Worm (Caenorhabditis elegans) whole organism, L1 larva: ENCODE results near the gene srh-223.
A peak's percentile ranks its signal among the peaks of the same experiment; 100 is the strongest.

Experiments used
- C04F5.9 ChIP-seq: sonication (generic microtip); optimal IDR thresholded peaks from 2 replicates; lab custom pipeline; 2016; ENCODE audit warnings: missing genetic modification characterization, missing compliant biosample characterization
- C16A3.4 ChIP-seq: fragments of 150-350 bp; optimal IDR thresholded peaks from 2 replicates; lab custom pipeline; 2014; ENCODE audit warnings: missing biosample characterization, missing genetic modification characterization
- C34B4.2 ChIP-seq: sonication (generic microtip); optimal IDR thresholded peaks from 2 replicates; lab custom pipeline; 2017; ENCODE audit warnings: mild to moderate bottlenecking, missing genetic modification characterization, missing compliant biosample characterization
- ama-1 ChIP-seq: fragments of 150-350 bp; optimal IDR thresholded peaks from 2 replicates; lab custom pipeline; 2014
- blmp-1 ChIP-seq: fragments of 150-350 bp; optimal IDR thresholded peaks from 2 replicates; lab custom pipeline; 2014; ENCODE audit warnings: missing biosample characterization, missing genetic modification characterization
- ceh-63 ChIP-seq: fragments of 200-800 bp; sonication (Bioruptor generic); optimal IDR thresholded peaks from 2 replicates; lab custom pipeline; 2018; ENCODE audit warnings: mild to moderate bottlenecking, missing genetic modification characterization, missing compliant biosample characterization
- dsc-1 ChIP-seq: sonication (generic microtip); optimal IDR thresholded peaks from 2 replicates; lab custom pipeline; 2016; ENCODE audit warnings: mild to moderate bottlenecking, missing genetic modification characterization, missing compliant biosample characterization
- efl-1 ChIP-seq, 4 experiments: fragments of 150-350 bp; optimal IDR thresholded peaks in 3 of 4; peaks in 1 of 4; 1 replicate in 1 of 4; 2 replicates in 3 of 4; lab custom pipeline; 2014; ENCODE audit warnings: missing biosample characterization in 2 of 4, missing genetic modification characterization in 2 of 4, missing genetic modification reagents in 2 of 4
- efl-3 ChIP-seq: fragments of 200-800 bp; sonication (Bioruptor generic); optimal IDR thresholded peaks from 2 replicates; lab custom pipeline; 2018; ENCODE audit warnings: mild to moderate bottlenecking, missing genetic modification characterization, missing compliant biosample characterization
- egl-13 ChIP-seq: sonication (generic microtip); optimal IDR thresholded peaks from 2 replicates; lab custom pipeline; 2016; ENCODE audit warnings: missing genotype, missing genetic modification reagents, missing genetic modification characterization, missing compliant biosample characterization
- elt-2 ChIP-seq: sonication (generic microtip); optimal IDR thresholded peaks from 2 replicates; lab custom pipeline; 2016; ENCODE audit warnings: missing genetic modification characterization, mild to moderate bottlenecking, inconsistent platforms, missing compliant biosample characterization, missing genetic modification reagents
- elt-3 ChIP-seq, 6 experiments: fragments of 150-350 bp in 1 of 6; sonication (generic microtip); optimal IDR thresholded peaks; 2 replicates each; lab custom pipeline; 2017 to 2018; ENCODE audit warnings: missing biosample characterization in 6 of 6, missing genetic modification characterization in 6 of 6, inconsistent platforms in 1 of 6
- ets-5 ChIP-seq: fragments of 200-800 bp; sonication (Bioruptor generic); IDR thresholded peaks from 2 replicates; pipeline ENCODE4 v1.3.6; 2022; ENCODE audit warnings: missing genetic modification characterization, missing compliant biosample characterization
- fkh-10 ChIP-seq: sonication (generic microtip); optimal IDR thresholded peaks from 2 replicates; lab custom pipeline; 2017; ENCODE audit warnings: missing biosample characterization, missing genetic modification reagents, missing genetic modification characterization
- fkh-4 ChIP-seq: sonication (generic microtip); optimal IDR thresholded peaks from 2 replicates; lab custom pipeline; 2016; ENCODE audit warnings: missing compliant biosample characterization, missing genetic modification characterization, borderline replicate concordance
- grh-1 ChIP-seq: fragments of 200-800 bp; sonication (Bioruptor generic); IDR thresholded peaks from 2 replicates; pipeline ENCODE4 v1.3.6; 2022; ENCODE audit warnings: missing genetic modification reagents, missing genetic modification characterization, missing compliant biosample characterization
- hlh-4 ChIP-seq: sonication (generic microtip); optimal IDR thresholded peaks from 2 replicates; lab custom pipeline; 2016; ENCODE audit warnings: mild to moderate bottlenecking, missing genetic modification characterization, missing compliant biosample characterization
- irx-1 ChIP-seq: sonication (generic microtip); optimal IDR thresholded peaks from 2 replicates; lab custom pipeline; 2016; ENCODE audit warnings: missing genetic modification characterization, missing compliant biosample characterization
- isw-1 ChIP-seq: fragments of 200-800 bp; sonication (Bioruptor generic); IDR thresholded peaks from 2 replicates; pipeline ENCODE4 v1.3.6; 2022; ENCODE audit warnings: missing genetic modification characterization, missing compliant biosample characterization
- jun-1 ChIP-seq: fragments of 150-350 bp; optimal IDR thresholded peaks from 2 replicates; lab custom pipeline; 2014; ENCODE audit warnings: missing biosample characterization, missing genetic modification reagents, missing genetic modification characterization
- lin-14 ChIP-seq: fragments of 200-800 bp; sonication (Bioruptor generic); optimal IDR thresholded peaks from 2 replicates; lab custom pipeline; 2018; ENCODE audit warnings: mild to moderate bottlenecking, missing genetic modification characterization, moderate library complexity, missing compliant biosample characterization
- lin-35 ChIP-seq, 2 experiments: fragments of 150-350 bp; optimal IDR thresholded peaks; 2 replicates each; lab custom pipeline; 2014; ENCODE audit warnings: missing biosample characterization in 2 of 2, missing genetic modification characterization in 2 of 2, missing genetic modification reagents in 2 of 2
- lin-39 ChIP-seq: fragments of 150-350 bp; optimal IDR thresholded peaks from 2 replicates; lab custom pipeline; 2014; ENCODE audit warnings: missing biosample characterization, missing genetic modification reagents, missing genetic modification characterization
- lir-3 ChIP-seq: sonication (generic microtip); optimal IDR thresholded peaks from 2 replicates; lab custom pipeline; 2016; ENCODE audit warnings: mild to moderate bottlenecking, missing genetic modification characterization, moderate library complexity, missing compliant biosample characterization; ENCODE audit not compliant: poor library complexity
- lsy-2 ChIP-seq, 2 experiments: fragments of 150-350 bp; optimal IDR thresholded peaks; 2 replicates each; lab custom pipeline; 2014; ENCODE audit warnings: missing biosample characterization in 2 of 2, missing genetic modification characterization in 2 of 2
- mab-9 ChIP-seq: fragments of 200-800 bp; sonication (Bioruptor generic); IDR thresholded peaks from 2 replicates; pipeline ENCODE4 v1.3.6; 2022; ENCODE audit warnings: missing genetic modification reagents, missing genetic modification characterization, missing compliant biosample characterization
- mep-1 ChIP-seq: fragments of 150-350 bp; optimal IDR thresholded peaks from 2 replicates; lab custom pipeline; 2014; ENCODE audit warnings: missing biosample characterization, missing genetic modification characterization
- nhr-12 ChIP-seq: sonication (generic microtip); optimal IDR thresholded peaks from 2 replicates; lab custom pipeline; 2017; ENCODE audit warnings: missing biosample characterization, missing genetic modification characterization
- nhr-19 ChIP-seq: fragments of 200-800 bp; sonication (Bioruptor generic); conservative IDR thresholded peaks from 2 replicates; pipeline ENCODE4 v1.3.6; 2022; ENCODE audit warnings: missing genetic modification characterization, missing compliant biosample characterization
- nhr-237 ChIP-seq: fragments of 150-350 bp; optimal IDR thresholded peaks from 2 replicates; lab custom pipeline; 2014; ENCODE audit warnings: missing biosample characterization, missing genetic modification characterization
- nhr-28 ChIP-seq: fragments of 150-350 bp; optimal IDR thresholded peaks from 2 replicates; lab custom pipeline; 2014; ENCODE audit warnings: missing biosample characterization, missing genetic modification characterization
- nhr-71 ChIP-seq: sonication (generic microtip); optimal IDR thresholded peaks from 2 replicates; lab custom pipeline; 2016; ENCODE audit warnings: mild to moderate bottlenecking, missing genetic modification characterization, moderate library complexity, missing compliant biosample characterization
- nhr-76 ChIP-seq: sonication (generic microtip); optimal IDR thresholded peaks from 2 replicates; lab custom pipeline; 2017; ENCODE audit warnings: missing biosample characterization, missing genetic modification characterization
- nhr-84 ChIP-seq: sonication (generic microtip); optimal IDR thresholded peaks from 2 replicates; lab custom pipeline; 2017; ENCODE audit warnings: missing biosample characterization, missing genetic modification characterization
- nhr-85 ChIP-seq: sonication (generic microtip); peaks from one replicate; lab custom pipeline; 2016; ENCODE audit warnings: missing genetic modification characterization, inconsistent platforms, missing compliant biosample characterization
- pag-3 ChIP-seq: sonication (generic microtip); optimal IDR thresholded peaks from 2 replicates; lab custom pipeline; 2017; ENCODE audit warnings: missing genetic modification characterization, mild to moderate bottlenecking, missing compliant biosample characterization, antibody characterized with exemption, borderline replicate concordance; ENCODE audit not compliant: insufficient read depth
- pax-3 ChIP-seq: fragments of 200-800 bp; sonication (Bioruptor generic); optimal IDR thresholded peaks from 2 replicates; lab custom pipeline; 2018; ENCODE audit warnings: mild to moderate bottlenecking, missing genetic modification characterization, moderate library complexity, missing compliant biosample characterization
- snpc-4 ChIP-seq: fragments of 150-350 bp; optimal IDR thresholded peaks from 2 replicates; lab custom pipeline; 2014; ENCODE audit warnings: missing biosample characterization, missing genetic modification characterization
- sptf-1 ChIP-seq: fragments of 150-350 bp; optimal IDR thresholded peaks from 2 replicates; lab custom pipeline; 2014; ENCODE audit warnings: missing biosample characterization, missing genetic modification characterization
- sup-37 ChIP-seq: fragments of 200-800 bp; sonication (Bioruptor generic); optimal IDR thresholded peaks from 2 replicates; lab custom pipeline; 2018; ENCODE audit warnings: mild to moderate bottlenecking, missing genetic modification characterization, missing compliant biosample characterization
- swsn-7 ChIP-seq: sonication (generic microtip); optimal IDR thresholded peaks from 2 replicates; lab custom pipeline; 2016; ENCODE audit warnings: missing genetic modification characterization, missing compliant biosample characterization
- tbx-2 ChIP-seq: sonication (generic microtip); optimal IDR thresholded peaks from 2 replicates; lab custom pipeline; 2016; ENCODE audit warnings: missing genetic modification characterization, missing compliant biosample characterization
- tlp-1 ChIP-seq: fragments of 150-350 bp; optimal IDR thresholded peaks from 2 replicates; lab custom pipeline; 2014; ENCODE audit warnings: missing biosample characterization, missing genetic modification characterization
- unc-130 ChIP-seq: fragments of 150-350 bp; optimal IDR thresholded peaks from 2 replicates; lab custom pipeline; 2017; ENCODE audit warnings: missing biosample characterization, missing genetic modification characterization, inconsistent platforms
- unc-30 ChIP-seq: sonication (generic microtip); optimal IDR thresholded peaks from 2 replicates; lab custom pipeline; 2017; ENCODE audit warnings: missing biosample characterization, missing genetic modification characterization
- unc-86 ChIP-seq: sonication (generic microtip); optimal IDR thresholded peaks from 2 replicates; lab custom pipeline; 2016; ENCODE audit warnings: missing genetic modification characterization, missing compliant biosample characterization
- zag-1 ChIP-seq: fragments of 150-350 bp; optimal IDR thresholded peaks from 2 replicates; lab custom pipeline; 2014; ENCODE audit warnings: missing biosample characterization, missing genetic modification characterization
- zip-4 ChIP-seq: fragments of 200-800 bp; sonication (Bioruptor generic); optimal IDR thresholded peaks from 2 replicates; lab custom pipeline; 2018; ENCODE audit warnings: mild to moderate bottlenecking, missing genetic modification characterization, moderate library complexity, missing compliant biosample characterization
- ztf-4 ChIP-seq: fragments of 150-350 bp; optimal IDR thresholded peaks from 2 replicates; lab custom pipeline; 2014; ENCODE audit warnings: missing biosample characterization, missing genetic modification characterization

srh-223 gene

ce11 chrIV:4024159-4025004, 42.7 kb downstream of the srh-223 start (continued):
- TF ChIP-seq nhr-76 (tag; lab: Kevin White, UChicago) (no peak), lin-14 (GFP tag; lab: Kevin White, UChicago) (peak; percentile 93)

- TF ChIP-seq jun-1 (no peak), fkh-10 (GFP tag; lab: Kevin White, UChicago) (no peak), elt-2 (tag; lab: Kevin White, UChicago) (no peak), nhr-76 (tag; lab: Kevin White, UChicago) (no peak), tlp-1 (tag; lab: Kevin White, UChicago) (no peak), nhr-28 (no peak), sup-37 (no peak), ztf-4 (tag; lab: Kevin White, UChicago) (peak; percentile 53), dsc-1 (tag; lab: Kevin White, UChicago) (peak; percentile 30), zip-4 (no peak), lir-3 (tag; lab: Kevin White, UChicago) (peak; percentile 0), unc-130 (tag; lab: Kevin White, UChicago) (no peak), lsy-2 (tag; optimal IDR thresholded peaks at IDR 0.05; lab: Kevin White, UChicago) (peak in 1 of 2 experiments; percentile 38), nhr-85 (peak; percentile 86), snpc-4 (tag; lab: Kevin White, UChicago) (peak; percentile 43), blmp-1 (tag; lab: Kevin White, UChicago) (peak; percentile 4), hlh-4 (no peak), unc-30 (no peak), unc-86 (no peak), grh-1 (GFP tag; lab: Robert Waterston, UW) (0 out of 2 replicates have a peak, but pooled peaks have one; percentile 35), C16A3.4 (tag; lab: Kevin White, UChicago) (no peak), nhr-71 (tag; lab: Kevin White, UChicago) (peak; percentile 82), C34B4.2 (tag; lab: Kevin White, UChicago) (no peak), nhr-237 (tag; lab: Kevin White, UChicago) (no peak), ceh-63 (no peak), elt-3 (tag; optimal IDR thresholded peaks at IDR 0.05; lab: Kevin White, UChicago) (no peak), zag-1 (tag; lab: Kevin White, UChicago) (no peak), nhr-19 (GFP tag; lab: Robert Waterston, UW) (peak; percentile 76), swsn-7 (tag; lab: Kevin White, UChicago) (peak; percentile 44), mab-9 (GFP tag; lab: Robert Waterston, UW) (no peak), lin-35 (GFP tag; optimal IDR thresholded peaks at IDR 0.05; lab: Kevin White, UChicago) (peak in 1 of 2 experiments; percentile 54), pax-3 (tag; lab: Kevin White, UChicago) (peak; percentile 67), nhr-84 (tag; lab: Kevin White, UChicago) (no peak), egl-13 (tag; lab: Kevin White, UChicago) (no peak), ets-5 (no peak), efl-1 (optimal IDR thresholded peaks at IDR 0.05; lab: Kevin White, UChicago) (peak; percentile 1 to 14), efl-1 (GFP tag; optimal IDR thresholded peaks at IDR 0.05 in 1 of 2; lab: Kevin White, UChicago) (peak; percentile 25 to 91), pag-3 (no peak), lin-14 (GFP tag; lab: Kevin White, UChicago) (peak; percentile 87), fkh-4 (tag; lab: Kevin White, UChicago) (no peak), tbx-2 (tag; lab: Kevin White, UChicago) (peak; percentile 34), ama-1 (lab: Kevin White, UChicago) (no peak), C04F5.9 (tag; lab: Kevin White, UChicago) (no peak), irx-1 (peak; percentile 20), isw-1 (GFP tag; lab: Robert Waterston, UW) (no peak), sptf-1 (tag; lab: Kevin White, UChicago) (no peak), efl-3 (GFP tag; lab: Kevin White, UChicago) (no peak), lin-39 (tag; lab: Kevin White, UChicago) (no peak), mep-1 (tag; lab: Kevin White, UChicago) (peak; percentile 65), nhr-12 (tag; lab: Kevin White, UChicago) (no peak)
These were observed 44.2 kb downstream of the srh-223 start for ce11 chrIV:4025923-4026322.
